Worm (Caenorhabditis elegans) whole organism, young adult: Measurements from ENCODE around the gene srgp-1.

ENCODE experiments used
- B0336.3 ChIP-seq: fragments of 200-800 bp; sonication (Bioruptor generic); IDR thresholded peaks from 2 replicates; pipeline ENCODE4 v1.3.6; 2022; ENCODE audit warnings: missing genetic modification characterization, missing compliant biosample characterization
- C06A6.2 ChIP-seq: fragments of 200-800 bp; sonication (Bioruptor generic); conservative IDR thresholded peaks from 2 replicates; pipeline ENCODE4 v1.3.6; 2022; ENCODE audit warnings: missing genetic modification characterization, missing compliant biosample characterization
- F22D6.2 ChIP-seq: sonication (generic microtip); optimal IDR thresholded peaks from 2 replicates; lab custom pipeline; 2016; ENCODE audit warnings: mild to moderate bottlenecking, missing genetic modification characterization, missing compliant biosample characterization
- F33H1.4 ChIP-seq: fragments of 200-800 bp; sonication (Bioruptor generic); IDR thresholded peaks from 2 replicates; pipeline ENCODE4 v1.3.6; 2022; ENCODE audit warnings: missing genetic modification reagents, missing genetic modification characterization, missing compliant biosample characterization
- K11D2.4 ChIP-seq: fragments of 200-800 bp; sonication (Bioruptor generic); IDR thresholded peaks from 2 replicates; pipeline ENCODE4 v1.3.6; 2022; ENCODE audit warnings: missing genetic modification reagents, missing genetic modification characterization, missing compliant biosample characterization
- Y67H2A.10 ChIP-seq: fragments of 200-800 bp; sonication (Bioruptor generic); conservative IDR thresholded peaks from 2 replicates; pipeline ENCODE4 v1.3.6; 2022; ENCODE audit warnings: missing genetic modification reagents, missing genetic modification characterization, missing compliant biosample characterization
- Y95B8A.8 ChIP-seq: fragments of 200-800 bp; sonication (Bioruptor generic); IDR thresholded peaks from 2 replicates; pipeline ENCODE4 v1.3.6; 2022; ENCODE audit warnings: missing genetic modification reagents, missing genetic modification characterization, missing compliant biosample characterization
- attf-3 ChIP-seq: fragments of 200-800 bp; sonication (Bioruptor generic); conservative IDR thresholded peaks from 2 replicates; pipeline ENCODE4 v1.3.6; 2022; ENCODE audit warnings: missing genetic modification reagents, missing genetic modification characterization, missing compliant biosample characterization
- attf-6 ChIP-seq: fragments of 200-800 bp; sonication (Bioruptor generic); IDR thresholded peaks from 2 replicates; pipeline ENCODE4 v1.3.6; 2022; ENCODE audit warnings: missing genetic modification reagents, missing genetic modification characterization, missing compliant biosample characterization
- bed-1 ChIP-seq: fragments of 200-800 bp; sonication (Bioruptor generic); IDR thresholded peaks from 2 replicates; pipeline ENCODE4 v1.3.6; 2022; ENCODE audit warnings: missing genetic modification reagents, missing genetic modification characterization, missing compliant biosample characterization
- bed-2 ChIP-seq: fragments of 200-800 bp; sonication (Bioruptor generic); IDR thresholded peaks from 2 replicates; pipeline ENCODE4 v1.3.6; 2022; ENCODE audit warnings: missing genetic modification reagents, missing genetic modification characterization, missing compliant biosample characterization
- ccch-3 ChIP-seq: fragments of 200-800 bp; sonication (Bioruptor generic); optimal IDR thresholded peaks from 2 replicates; lab custom pipeline; 2018; ENCODE audit warnings: mild to moderate bottlenecking, missing genetic modification characterization, missing compliant biosample characterization
- ceh-100 ChIP-seq: fragments of 200-800 bp; sonication (Bioruptor generic); IDR thresholded peaks from 2 replicates; pipeline ENCODE4 v1.3.6; 2022; ENCODE audit warnings: missing genetic modification reagents, missing genetic modification characterization, missing compliant biosample characterization
- chd-7 ChIP-seq: sonication (generic microtip); optimal IDR thresholded peaks from 2 replicates; lab custom pipeline; 2016; ENCODE audit warnings: mild to moderate bottlenecking, missing genetic modification characterization, moderate library complexity, missing compliant biosample characterization
- die-1 ChIP-seq: sonication (generic microtip); optimal IDR thresholded peaks from 2 replicates; lab custom pipeline; 2016; ENCODE audit warnings: missing genotype, mild to moderate bottlenecking, missing genetic modification characterization, missing compliant biosample characterization
- efl-1 ChIP-seq: fragments of 150-350 bp; optimal IDR thresholded peaks from 2 replicates; lab custom pipeline; 2014; ENCODE audit warnings: missing biosample characterization, missing genetic modification reagents, missing genetic modification characterization
- egl-18 ChIP-seq: fragments of 200-800 bp; sonication (Bioruptor generic); IDR thresholded peaks from 2 replicates; pipeline ENCODE4 v1.3.6; 2022; ENCODE audit warnings: missing genetic modification reagents, missing genetic modification characterization, missing compliant biosample characterization
- ets-4 ChIP-seq: fragments of 200-800 bp; sonication (Bioruptor generic); optimal IDR thresholded peaks from 2 replicates; lab custom pipeline; 2018; ENCODE audit warnings: mild to moderate bottlenecking, missing genetic modification characterization, missing compliant biosample characterization
- fkh-3 ChIP-seq: sonication (generic microtip); optimal IDR thresholded peaks from 2 replicates; lab custom pipeline; 2016; ENCODE audit warnings: mild to moderate bottlenecking, missing genetic modification characterization, missing compliant biosample characterization
- him-1 ChIP-seq: sonication (generic microtip); optimal IDR thresholded peaks from 2 replicates; lab custom pipeline; 2016; ENCODE audit warnings: missing genotype, missing genetic modification reagents, missing genetic modification characterization, missing compliant biosample characterization
- hmg-1.2 ChIP-seq: fragments of 200-800 bp; sonication (Bioruptor generic); IDR thresholded peaks from 2 replicates; pipeline ENCODE4 v1.3.6; 2022; ENCODE audit warnings: missing genetic modification reagents, missing genetic modification characterization, missing compliant biosample characterization
- hrde-1 ChIP-seq: sonication (generic microtip); optimal IDR thresholded peaks from 2 replicates; lab custom pipeline; 2016; ENCODE audit warnings: missing genetic modification characterization, mild to moderate bottlenecking, missing compliant biosample characterization, moderate library complexity, missing genotype, missing genetic modification reagents, borderline replicate concordance
- lin-35 ChIP-seq, 3 experiments: fragments of 150-350 bp in 2 of 3; sonication (generic microtip) in 1 of 3; optimal IDR thresholded peaks; 2 replicates each; lab custom pipeline; 2014 to 2018; ENCODE audit warnings: missing biosample characterization in 3 of 3, missing genetic modification characterization in 3 of 3, missing genetic modification reagents in 3 of 3
- lin-40 ChIP-seq: sonication (generic microtip); optimal IDR thresholded peaks from 2 replicates; lab custom pipeline; 2016; ENCODE audit warnings: missing genetic modification characterization, mild to moderate bottlenecking, missing compliant biosample characterization, missing genotype, missing genetic modification reagents
- lir-1 ChIP-seq: fragments of 200-800 bp; sonication (Bioruptor generic); conservative IDR thresholded peaks from 2 replicates; pipeline ENCODE4 v1.3.6; 2022; ENCODE audit warnings: missing genetic modification reagents, missing genetic modification characterization, missing compliant biosample characterization
- lsl-1 ChIP-seq: fragments of 200-800 bp; sonication (Bioruptor generic); optimal IDR thresholded peaks from 2 replicates; lab custom pipeline; 2018; ENCODE audit warnings: mild to moderate bottlenecking, missing genetic modification characterization, moderate library complexity, missing compliant biosample characterization
- madf-10 ChIP-seq: sonication (generic microtip); optimal IDR thresholded peaks from 2 replicates; lab custom pipeline; 2016; ENCODE audit warnings: mild to moderate bottlenecking, missing genetic modification characterization, missing compliant biosample characterization
- madf-6 ChIP-seq: fragments of 200-800 bp; sonication (Bioruptor generic); IDR thresholded peaks from 2 replicates; pipeline ENCODE4 v1.3.6; 2022; ENCODE audit warnings: missing genetic modification reagents, missing genetic modification characterization, missing compliant biosample characterization
- madf-8 ChIP-seq: fragments of 200-800 bp; sonication (Bioruptor generic); conservative IDR thresholded peaks from 2 replicates; pipeline ENCODE4 v1.3.6; 2022; ENCODE audit warnings: missing genetic modification reagents, missing genetic modification characterization, missing compliant biosample characterization
- mcd-1 ChIP-seq: fragments of 200-800 bp; sonication (Bioruptor generic); IDR thresholded peaks from 2 replicates; pipeline ENCODE4 v1.3.6; 2022; ENCODE audit warnings: missing genetic modification reagents, missing genetic modification characterization, missing compliant biosample characterization
- nhr-179 ChIP-seq: sonication (generic microtip); optimal IDR thresholded peaks from 2 replicates; lab custom pipeline; 2016; ENCODE audit warnings: mild to moderate bottlenecking, missing genetic modification characterization, missing compliant biosample characterization
- nhr-27 ChIP-seq: fragments of 200-800 bp; sonication (Bioruptor generic); optimal IDR thresholded peaks from 2 replicates; lab custom pipeline; 2018; ENCODE audit warnings: mild to moderate bottlenecking, missing genetic modification characterization, moderate library complexity, missing compliant biosample characterization
- nhr-80 ChIP-seq: sonication (generic microtip); optimal IDR thresholded peaks from 2 replicates; lab custom pipeline; 2016; ENCODE audit warnings: missing genetic modification characterization, missing compliant biosample characterization
- repo-1 ChIP-seq: sonication (generic microtip); optimal IDR thresholded peaks from 2 replicates; lab custom pipeline; 2017; ENCODE audit warnings: mild to moderate bottlenecking, missing genetic modification characterization, missing compliant biosample characterization
- snpc-1.3 ChIP-seq: sonication (generic microtip); optimal IDR thresholded peaks from 2 replicates; lab custom pipeline; 2017; ENCODE audit warnings: missing genetic modification characterization, mild to moderate bottlenecking, missing compliant biosample characterization, antibody characterized with exemption, moderate library complexity, missing genotype, missing genetic modification reagents; ENCODE audit not compliant: insufficient read depth
- snpc-3.4 ChIP-seq: sonication (generic microtip); optimal IDR thresholded peaks from 2 replicates; lab custom pipeline; 2017; ENCODE audit warnings: missing genetic modification characterization, mild to moderate bottlenecking, missing compliant biosample characterization, antibody characterized with exemption, moderate library complexity, missing genotype, missing genetic modification reagents
- somi-1 ChIP-seq: fragments of 200-800 bp; sonication (Bioruptor generic); optimal IDR thresholded peaks from 2 replicates; lab custom pipeline; 2018; ENCODE audit warnings: mild to moderate bottlenecking, missing genetic modification characterization, missing compliant biosample characterization
- tbx-9 ChIP-seq: sonication (generic microtip); optimal IDR thresholded peaks from 2 replicates; lab custom pipeline; 2016; ENCODE audit warnings: borderline replicate concordance, missing genetic modification characterization, inconsistent platforms, missing compliant biosample characterization
- unc-130 ChIP-seq: sonication (generic microtip); optimal IDR thresholded peaks from 2 replicates; lab custom pipeline; 2016; ENCODE audit warnings: missing genetic modification reagents, missing genetic modification characterization, missing compliant biosample characterization
- ztf-22 ChIP-seq: fragments of 200-800 bp; sonication (Bioruptor generic); optimal IDR thresholded peaks from 2 replicates; lab custom pipeline; 2018; ENCODE audit warnings: mild to moderate bottlenecking, missing genetic modification characterization, moderate library complexity, missing compliant biosample characterization
- ztf-25 ChIP-seq: fragments of 200-800 bp; sonication (Bioruptor generic); IDR thresholded peaks from 2 replicates; pipeline ENCODE4 v1.3.6; 2022; ENCODE audit warnings: missing genetic modification reagents, missing genetic modification characterization, missing compliant biosample characterization
- ztf-26 ChIP-seq: sonication (generic microtip); optimal IDR thresholded peaks from 2 replicates; lab custom pipeline; 2017; ENCODE audit warnings: missing genetic modification characterization, missing compliant biosample characterization
- ztf-6 ChIP-seq: fragments of 200-800 bp; sonication (Bioruptor generic); IDR thresholded peaks from 2 replicates; pipeline ENCODE4 v1.3.6; 2022; ENCODE audit warnings: missing genetic modification reagents, missing genetic modification characterization, missing compliant biosample characterization

The srgp-1 gene

DNA sequence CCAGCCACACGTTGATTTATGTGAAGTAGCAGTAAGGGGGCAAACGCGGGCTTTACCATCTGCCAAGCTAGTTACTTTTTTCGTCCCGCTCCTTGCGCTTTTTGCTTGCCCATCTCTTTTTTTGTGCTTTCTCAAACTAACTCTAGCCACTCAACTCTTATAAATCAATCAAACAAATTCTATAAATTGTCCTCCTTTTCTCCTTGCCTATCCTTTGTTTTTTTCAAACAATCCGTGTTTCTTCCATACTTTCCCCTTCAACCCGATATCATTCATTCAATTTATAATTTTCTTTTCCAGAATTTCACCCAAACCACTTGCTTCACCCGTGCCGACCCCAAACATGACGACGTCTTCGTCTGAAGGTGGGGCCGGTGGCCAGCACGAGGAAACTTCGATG lies at the start of gene srgp-1:
srgp-1 (plus strand) TSS at position 301 of the 400 bp plus-strand sequence.
- TF ChIP-seq nhr-80 (tag; lab: Kevin White, UChicago) (no peak), chd-7 (no peak), fkh-3 (tag; lab: Kevin White, UChicago) (no peak), F22D6.2 (tag; lab: Kevin White, UChicago) (no peak), Y95B8A.8 (GFP tag; lab: Robert Waterston, UW) (no peak)

DNA sequence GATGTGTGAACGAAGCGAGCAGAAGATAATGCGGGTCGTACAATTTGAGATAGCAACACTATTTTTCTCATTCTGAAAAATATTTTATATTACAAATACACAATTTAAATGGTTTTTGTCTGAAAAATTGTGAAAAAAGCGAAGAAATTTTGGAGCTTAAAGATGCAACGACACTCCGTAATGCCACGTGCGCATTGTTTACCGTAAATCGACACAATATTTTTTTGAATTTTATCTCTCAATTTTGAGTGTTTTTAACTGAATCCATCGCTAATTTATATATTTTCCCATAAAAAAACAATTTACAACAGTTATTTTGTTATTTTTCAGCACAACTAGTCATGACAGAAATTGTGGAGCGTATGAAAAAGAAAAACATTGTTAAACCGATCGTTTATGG lies 49.3 kb upstream of the srgp-1 start, which contains the start of the genes M04B2.4 and gfl-1:
M04B2.4 (minus strand) TSS at position 72 of the 400 bp plus-strand sequence.
gfl-1 (plus strand) TSS at position 331 of the 400 bp plus-strand sequence.
- TF ChIP-seq nhr-27, result no peak
- TF ChIP-seq snpc-1.3, result no peak
- TF ChIP-seq repo-1, result no peak
- TF ChIP-seq attf-3 (GFP tag; lab: Robert Waterston, UW), result peak; percentile 95
- TF ChIP-seq, all 124 proteins: peak for 1

DNA sequence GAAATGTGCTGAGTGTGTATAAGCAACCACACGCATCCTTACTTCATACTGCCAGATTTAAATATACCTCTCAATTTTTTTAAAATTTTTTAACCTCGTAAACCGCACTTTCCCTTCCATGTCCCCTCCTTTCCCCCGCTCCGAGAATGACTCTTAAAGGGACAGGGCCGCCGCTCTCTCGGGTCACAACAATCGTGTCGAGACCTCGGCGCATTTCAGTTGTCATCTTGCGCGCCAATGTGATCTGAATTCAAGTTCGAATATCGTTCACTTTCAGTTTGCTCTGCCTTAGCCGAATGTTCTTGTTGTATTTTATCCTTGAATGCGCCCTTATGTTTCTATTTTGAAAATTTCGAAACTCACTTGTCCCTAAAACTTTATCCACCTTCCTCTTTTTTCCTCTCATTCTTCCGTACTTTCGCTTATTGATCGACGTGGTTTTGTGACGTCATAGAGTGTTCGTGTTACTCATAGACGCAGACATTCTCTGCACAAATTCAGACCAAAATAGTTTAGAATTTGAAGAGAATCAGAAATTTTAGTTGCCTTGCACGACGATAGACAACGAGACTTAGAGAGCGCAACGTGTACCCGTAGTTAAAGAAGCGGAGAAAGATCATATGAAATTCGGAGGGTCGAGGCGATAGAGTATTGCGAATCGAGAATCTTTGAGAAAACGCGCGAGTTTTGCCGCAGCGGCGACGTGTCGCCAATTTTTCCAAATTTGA lies 47.9 kb upstream of the srgp-1 start:
- TF ChIP-seq tbx-9 (tag; lab: Kevin White, UChicago), result no peak
- TF ChIP-seq hrde-1 (tag; lab: Kevin White, UChicago), result no peak
- no peak for TF ChIP-seq nhr-27
- TF ChIP-seq B0336.3 (GFP tag; lab: Robert Waterston, UW), result peak; percentile 73
- TF ChIP-seq lin-40 (tag; lab: Kevin White, UChicago), result peak; percentile 70
- 0 out of 2 replicates have a peak, but pooled peaks have one; percentile 26 for TF ChIP-seq lir-1 (GFP tag; lab: Robert Waterston, UW)
- TF ChIP-seq ceh-100 (GFP tag; lab: Robert Waterston, UW), result no peak
- no peak for TF ChIP-seq bed-1 (GFP tag; lab: Robert Waterston, UW)
- no peak for TF ChIP-seq ccch-3 (GFP tag; lab: Kevin White, UChicago)
- TF ChIP-seq somi-1 (GFP tag; lab: Kevin White, UChicago), result peak; percentile 29
- no peak for TF ChIP-seq C06A6.2 (GFP tag; lab: Robert Waterston, UW)
- TF ChIP-seq madf-10 (tag; lab: Kevin White, UChicago), result peak; percentile 73
- peak; percentile 20 for TF ChIP-seq nhr-80 (tag; lab: Kevin White, UChicago)
- TF ChIP-seq nhr-179, result no peak
- peak; percentile 78 for TF ChIP-seq efl-1 (GFP tag; lab: Kevin White, UChicago)
- no peak for TF ChIP-seq snpc-3.4 (tag; lab: Kevin White, UChicago)
- TF ChIP-seq mcd-1 (GFP tag; lab: Robert Waterston, UW), result peak; percentile 20; the same call in 1 of the 2 replicates
- peak; percentile 73 for TF ChIP-seq F33H1.4
- TF ChIP-seq ets-4 (GFP tag; lab: Kevin White, UChicago), result no peak
- 0 out of 2 replicates have a peak, but pooled peaks have one; percentile 11 for TF ChIP-seq ztf-25 (GFP tag; lab: Robert Waterston, UW)
- peak; percentile 92 for TF ChIP-seq hmg-1.2 (GFP tag; lab: Robert Waterston, UW)
- TF ChIP-seq egl-18 (GFP tag; lab: Robert Waterston, UW), result no peak
- TF ChIP-seq die-1, result no peak
- no peak for TF ChIP-seq unc-130 (GFP tag; lab: Kevin White, UChicago)
- TF ChIP-seq lin-35 (GFP tag; optimal IDR thresholded peaks at IDR 0.05; lab: Kevin White, UChicago), result peak in 1 of 3 experiments; percentile 60
- TF ChIP-seq ztf-22 (GFP tag; lab: Kevin White, UChicago), result no peak
- no peak for TF ChIP-seq fkh-3 (tag; lab: Kevin White, UChicago)
- no peak for TF ChIP-seq lsl-1
- TF ChIP-seq K11D2.4 (GFP tag; lab: Robert Waterston, UW), result no peak
- peak; percentile 80 for TF ChIP-seq madf-6 (GFP tag; lab: Robert Waterston, UW)
- no peak for TF ChIP-seq him-1 (tag; lab: Kevin White, UChicago)
- TF ChIP-seq ztf-6 (GFP tag; lab: Robert Waterston, UW), result no peak
- peak; percentile 33; the same call in 1 of the 2 replicates for TF ChIP-seq attf-3 (GFP tag; lab: Robert Waterston, UW)
- TF ChIP-seq bed-2, result no peak
- peak; percentile 10 for TF ChIP-seq ztf-26 (tag; lab: Kevin White, UChicago)
- no peak for TF ChIP-seq attf-6 (GFP tag; lab: Robert Waterston, UW)
- peak; percentile 40; the same call in 1 of the 2 replicates for TF ChIP-seq madf-8 (GFP tag; lab: Robert Waterston, UW)
- TF ChIP-seq Y67H2A.10 (GFP tag; lab: Robert Waterston, UW), result no peak
